Worm (Caenorhabditis elegans) whole organism, young adult: ENCODE measurements around the gene sorf-1.

ENCODE experiments used
- C17E4.6 ChIP-seq: fragments of 200-800 bp; sonication (Bioruptor generic); IDR thresholded peaks from 2 replicates; pipeline ENCODE4 v1.3.6; 2022; ENCODE audit warnings: missing genetic modification reagents, missing genetic modification characterization, missing compliant biosample characterization
- ZK185.1 ChIP-seq: sonication (generic microtip); optimal IDR thresholded peaks from 2 replicates; lab custom pipeline; 2016; ENCODE audit warnings: mild to moderate bottlenecking, missing genetic modification characterization, missing compliant biosample characterization; ENCODE audit not compliant: poor library complexity, severe bottlenecking
- ama-1 ChIP-seq, 3 experiments: fragments of 150-350 bp in 1 of 3; sonication (generic microtip) in 2 of 3; optimal IDR thresholded peaks; 2 replicates each; lab custom pipeline; 2014 to 2018; ENCODE audit warnings: missing biosample characterization in 2 of 3, missing genetic modification characterization in 2 of 3, missing genetic modification reagents in 2 of 3
- attf-6 ChIP-seq: fragments of 200-800 bp; sonication (Bioruptor generic); IDR thresholded peaks from 2 replicates; pipeline ENCODE4 v1.3.6; 2022; ENCODE audit warnings: missing genetic modification reagents, missing genetic modification characterization, missing compliant biosample characterization
- dpff-1 ChIP-seq: sonication (generic microtip); optimal IDR thresholded peaks from 2 replicates; lab custom pipeline; 2017; ENCODE audit warnings: mild to moderate bottlenecking, missing genetic modification characterization, missing compliant biosample characterization
- egl-44 ChIP-seq: fragments of 200-800 bp; sonication (Bioruptor generic); IDR thresholded peaks from 2 replicates; pipeline ENCODE4 v1.3.6; 2022; ENCODE audit warnings: missing genetic modification reagents, missing genetic modification characterization, missing compliant biosample characterization
- hrde-1 ChIP-seq: sonication (generic microtip); optimal IDR thresholded peaks from 2 replicates; lab custom pipeline; 2016; ENCODE audit warnings: missing genetic modification characterization, mild to moderate bottlenecking, missing compliant biosample characterization, moderate library complexity, missing genotype, missing genetic modification reagents, borderline replicate concordance
- lsl-1 ChIP-seq: fragments of 200-800 bp; sonication (Bioruptor generic); optimal IDR thresholded peaks from 2 replicates; lab custom pipeline; 2018; ENCODE audit warnings: mild to moderate bottlenecking, missing genetic modification characterization, moderate library complexity, missing compliant biosample characterization
- nhr-27 ChIP-seq: fragments of 200-800 bp; sonication (Bioruptor generic); optimal IDR thresholded peaks from 2 replicates; lab custom pipeline; 2018; ENCODE audit warnings: mild to moderate bottlenecking, missing genetic modification characterization, moderate library complexity, missing compliant biosample characterization
- pbrm-1 ChIP-seq: fragments of 200-800 bp; sonication (Bioruptor generic); IDR thresholded peaks from 2 replicates; pipeline ENCODE4 v1.3.6; 2022; ENCODE audit warnings: missing genetic modification reagents, missing genetic modification characterization, missing compliant biosample characterization

- TF ChIP-seq ZK185.1 (tag; lab: Kevin White, UChicago) (no peak), hrde-1 (no peak), attf-6 (GFP tag; lab: Robert Waterston, UW) (no peak), ama-1 (optimal IDR thresholded peaks at IDR 0.05; lab: Kevin White, UChicago) (no peak), ama-1 (GFP tag; optimal IDR thresholded peaks at IDR 0.05; lab: Kevin White, UChicago) (no peak), pbrm-1 (GFP tag; lab: Robert Waterston, UW) (no peak), dpff-1 (tag; lab: Kevin White, UChicago) (no peak), egl-44 (GFP tag; lab: Robert Waterston, UW) (no peak), C17E4.6 (GFP tag; lab: Robert Waterston, UW) (no peak), lsl-1 (GFP tag; lab: Kevin White, UChicago) (no peak), nhr-27 (tag; lab: Kevin White, UChicago) (no peak)
Measured at ce11 chrX:3399917-3400316, 20.9 kb upstream of the sorf-1 start, which contains the start of gene cht-1.
